Worm (Caenorhabditis elegans) whole organism, late embryonic: ENCODE data around the gene T11G6.4.

Experiments used
- ceh-18 ChIP-seq: sonication (generic microtip); optimal IDR thresholded peaks from 2 replicates; lab custom pipeline; 2016; ENCODE audit warnings: missing genetic modification characterization, missing compliant biosample characterization
- ceh-6 ChIP-seq: fragments of 200-800 bp; sonication (Bioruptor generic); optimal IDR thresholded peaks from 2 replicates; lab custom pipeline; 2018; ENCODE audit warnings: mild to moderate bottlenecking, missing genetic modification characterization, missing compliant biosample characterization
- fkh-10 ChIP-seq: fragments of 150-350 bp; optimal IDR thresholded peaks from 2 replicates; lab custom pipeline; 2014; ENCODE audit warnings: missing biosample characterization, missing genetic modification reagents, missing genetic modification characterization
- unc-55 ChIP-seq: sonication (generic microtip); optimal IDR thresholded peaks from 2 replicates; lab custom pipeline; 2017; ENCODE audit warnings: missing biosample characterization, missing genetic modification reagents, missing genetic modification characterization

ce11 chrIV:10867370-10868146 is 15.8 kb upstream of the T11G6.4 start:
- no peak for TF ChIP-seq ceh-18 (tag; lab: Kevin White, UChicago)
- TF ChIP-seq unc-55 = no peak
- no peak for TF ChIP-seq ceh-6 (GFP tag; lab: Kevin White, UChicago)
- TF ChIP-seq fkh-10 (GFP tag; lab: Kevin White, UChicago) = no peak
